Fruit fly (Drosophila melanogaster): ENCODE data around the gene yellow-f.

yellow-f gene

DNA sequence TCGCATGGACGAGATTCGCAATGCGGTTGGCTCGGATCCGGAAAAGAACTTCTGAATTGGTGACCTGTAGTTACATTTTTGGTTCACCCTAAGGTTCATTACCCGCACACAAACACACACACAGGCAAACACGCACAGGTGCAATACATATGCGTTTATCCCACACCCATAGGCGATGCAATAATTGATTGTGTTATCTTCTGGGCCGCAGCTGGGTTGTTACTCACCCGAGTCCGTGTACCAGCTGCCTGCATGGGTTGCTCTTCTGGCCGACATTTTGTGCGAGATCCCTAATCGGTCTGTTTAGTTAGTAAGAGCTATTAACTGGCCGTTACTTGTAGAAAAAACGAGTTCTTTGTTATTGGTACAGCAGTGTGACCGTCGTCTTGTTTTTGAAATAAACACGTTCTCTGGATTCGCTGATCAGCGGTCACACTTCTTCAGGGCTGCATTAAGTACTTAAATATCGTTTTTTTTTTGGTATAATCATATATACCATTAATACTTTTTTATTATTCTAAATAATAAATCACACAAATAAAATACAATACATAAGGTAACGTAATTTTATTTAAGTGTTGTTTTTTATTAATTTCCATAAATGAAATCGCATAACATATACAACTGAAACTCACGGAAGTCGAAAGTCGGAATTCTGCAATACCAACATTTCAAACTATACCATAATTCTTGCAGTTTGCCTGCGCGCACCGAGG is 18.1 kb upstream of the yellow-f start, which contains the start of gene CG8031:
Gene CG8031 (minus strand): TSS at position 406 of the 716 bp plus-strand sequence.
- TF ChIP-seq bab1 (GFP tag; optimal IDR thresholded peaks at IDR 0.05) (peak; percentile 21), CG7101 (tag; optimal IDR thresholded peaks at IDR 0.05) (peak; percentile 53), Mnt (GFP tag; optimal IDR thresholded peaks at IDR 0.05) (peak; percentile 51), kay (GFP tag; ENCODE audit: borderline replicate concordance) (no peak), CG5204 (GFP tag; optimal IDR thresholded peaks at IDR 0.05) (no peak)

DNA sequence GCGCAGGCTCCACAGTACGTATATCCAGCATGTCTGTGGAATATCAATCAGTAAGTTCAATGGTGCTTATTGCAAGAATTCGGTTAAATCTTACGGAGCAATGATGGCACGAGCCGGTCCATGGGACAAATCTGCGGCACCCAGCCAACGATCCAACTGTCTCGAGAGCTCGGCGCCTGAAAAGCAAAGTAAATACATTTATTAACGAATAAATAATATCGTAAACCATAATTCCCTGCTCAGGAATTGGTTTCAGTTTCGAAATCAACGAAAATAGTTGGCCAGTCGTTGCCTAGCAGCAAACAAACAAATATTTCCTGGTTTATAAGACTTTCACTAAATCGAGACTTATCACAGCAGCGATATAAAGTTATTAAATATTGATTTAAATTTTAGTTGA is 16.6 kb upstream of the yellow-f start, which contains the start of gene CG11656:
Gene CG11656 (plus strand): TSS at position 301 of the 400 bp plus-strand sequence.
- TF ChIP-seq bab1 (GFP tag; optimal IDR thresholded peaks at IDR 0.05): no peak
- no peak for TF ChIP-seq Hr96 (GFP tag; optimal IDR thresholded peaks at IDR 0.05)
- TF ChIP-seq Clk (GFP tag; optimal IDR thresholded peaks at IDR 0.05): no peak
- TF ChIP-seq CG14711 (tag; optimal IDR thresholded peaks at IDR 0.05): no peak
- no peak for TF ChIP-seq CG12768 (GFP tag; optimal IDR thresholded peaks at IDR 0.05)
- no peak for TF ChIP-seq CG33017 (tag; optimal IDR thresholded peaks at IDR 0.05)
- no peak for TF ChIP-seq pad (GFP tag; optimal IDR thresholded peaks at IDR 0.05)
- no peak for TF ChIP-seq ovo (GFP tag; optimal IDR thresholded peaks at IDR 0.05)
- no peak for TF ChIP-seq cnc (optimal IDR thresholded peaks at IDR 0.05)
- no peak for TF ChIP-seq kay (GFP tag; ENCODE audit: borderline replicate concordance)
- TF ChIP-seq CG7101 (tag; optimal IDR thresholded peaks at IDR 0.05): no peak
- no peak for TF ChIP-seq Mnt (GFP tag; optimal IDR thresholded peaks at IDR 0.05)
- no peak for TF ChIP-seq CG7045 (GFP tag; optimal IDR thresholded peaks at IDR 0.05)
- TF ChIP-seq CG11617 (GFP tag; optimal IDR thresholded peaks at IDR 0.05): no peak

DNA sequence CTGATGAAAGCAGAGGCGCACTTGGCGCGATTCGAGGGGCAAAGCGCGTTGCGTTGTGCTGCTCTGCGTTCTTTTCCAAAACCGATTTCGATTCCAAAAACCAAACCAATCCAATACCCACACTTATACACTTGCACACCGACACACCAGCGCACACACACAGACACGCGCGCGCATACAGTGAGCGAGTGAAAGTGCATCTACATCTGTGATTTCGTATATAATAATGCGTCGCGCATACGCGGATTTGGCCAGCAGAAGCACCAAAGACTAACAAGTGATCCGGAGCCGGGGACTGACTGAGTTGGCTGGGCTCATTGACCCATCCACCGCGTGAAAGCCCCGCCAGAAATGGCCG is 5.2 kb upstream of the yellow-f start:
- TF ChIP-seq ovo (GFP tag; optimal IDR thresholded peaks at IDR 0.05) (no peak), CG1620 (GFP tag; optimal IDR thresholded peaks at IDR 0.05) (no peak), bab1 (GFP tag; optimal IDR thresholded peaks at IDR 0.05) (no peak), Mnt (GFP tag; optimal IDR thresholded peaks at IDR 0.05) (no peak), cic (GFP tag; optimal IDR thresholded peaks at IDR 0.05) (no peak), CG7045 (GFP tag; optimal IDR thresholded peaks at IDR 0.05) (no peak), CG14711 (tag; optimal IDR thresholded peaks at IDR 0.05) (no peak)

DNA sequence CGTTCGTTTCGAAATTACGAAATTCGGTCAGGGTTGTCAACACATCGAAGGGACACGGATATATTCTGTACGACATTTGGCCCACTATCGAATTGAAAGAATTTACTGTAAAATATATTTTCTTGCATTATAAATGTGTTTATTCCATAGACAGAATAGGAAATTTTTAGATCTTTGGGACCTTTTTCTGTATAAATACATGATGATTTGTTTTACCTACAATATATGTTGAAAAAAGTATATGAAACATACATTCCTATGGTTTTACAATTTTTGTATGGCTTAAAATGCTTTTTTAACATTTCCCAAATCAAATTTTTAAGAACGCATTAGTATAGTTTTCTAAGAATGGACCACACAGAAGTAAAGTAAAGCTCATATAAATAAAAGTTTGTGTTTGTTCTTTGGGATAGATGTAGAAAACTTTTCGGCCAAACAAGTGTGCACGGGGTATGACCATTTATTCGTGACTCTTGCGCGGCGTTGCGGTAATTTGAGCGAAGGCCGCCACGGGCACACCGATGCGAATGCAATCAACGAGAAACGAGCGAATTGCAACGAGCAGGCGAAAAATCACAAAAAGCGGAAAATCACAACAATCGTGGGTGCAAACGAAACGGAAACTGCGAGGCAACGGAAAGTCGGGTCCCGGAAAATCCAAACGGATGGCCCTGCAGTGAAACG is 4.7 kb upstream of the yellow-f start, which contains the start of the genes CG17327, CG44194 and CG7518:
Gene CG17327 (minus strand): TSS at position 177 of the 684 bp plus-strand sequence.
Gene CG44194 (minus strand): TSS at position 177 of the 684 bp plus-strand sequence.
Gene CG7518 (plus strand): TSS at position 540 of the 684 bp plus-strand sequence.
- no peak for TF ChIP-seq cnc (optimal IDR thresholded peaks at IDR 0.05)
- TF ChIP-seq bab1 (GFP tag; optimal IDR thresholded peaks at IDR 0.05): peak; percentile 5
- no peak for TF ChIP-seq CG12768 (GFP tag; optimal IDR thresholded peaks at IDR 0.05)
- no peak for TF ChIP-seq kay (GFP tag; ENCODE audit: borderline replicate concordance)
- peak; percentile 84 for TF ChIP-seq CG14711 (tag; optimal IDR thresholded peaks at IDR 0.05)
- TF ChIP-seq Clk (GFP tag; optimal IDR thresholded peaks at IDR 0.05): no peak
- TF ChIP-seq ovo (GFP tag; optimal IDR thresholded peaks at IDR 0.05): no peak
- TF ChIP-seq Mnt (GFP tag; optimal IDR thresholded peaks at IDR 0.05): peak; percentile 56
- no peak for TF ChIP-seq pad (GFP tag; optimal IDR thresholded peaks at IDR 0.05)
- no peak for TF ChIP-seq CG33017 (tag; optimal IDR thresholded peaks at IDR 0.05)
- peak; percentile 34 for TF ChIP-seq CG11617 (GFP tag; optimal IDR thresholded peaks at IDR 0.05)
- TF ChIP-seq CG1620 (GFP tag; optimal IDR thresholded peaks at IDR 0.05): no peak
- TF ChIP-seq CG5204 (GFP tag; optimal IDR thresholded peaks at IDR 0.05): no peak
- TF ChIP-seq Hr96 (GFP tag; optimal IDR thresholded peaks at IDR 0.05): peak; percentile 52
- TF ChIP-seq CG7045 (GFP tag; optimal IDR thresholded peaks at IDR 0.05): no peak
- TF ChIP-seq tj (GFP tag; optimal IDR thresholded peaks at IDR 0.05): peak; percentile 17
- peak; percentile 27 for TF ChIP-seq toe (GFP tag; optimal IDR thresholded peaks at IDR 0.05)
- TF ChIP-seq cic (GFP tag; optimal IDR thresholded peaks at IDR 0.05): peak; percentile 14
- no peak for TF ChIP-seq Crg-1 (GFP tag; optimal IDR thresholded peaks at IDR 0.05)
- TF ChIP-seq CG7101 (tag; optimal IDR thresholded peaks at IDR 0.05): no peak

dm6 chr3R:12995522-12995921 is 2.5 kb upstream of the yellow-f start, which contains the start of gene CG7488:
TSS of gene CG7488 (plus strand) at chr3R:12995620.
- no peak for TF ChIP-seq CG5204 (GFP tag; optimal IDR thresholded peaks at IDR 0.05)
- no peak for TF ChIP-seq CG14711 (tag; optimal IDR thresholded peaks at IDR 0.05)
- peak; percentile 44 for TF ChIP-seq bab1 (GFP tag; optimal IDR thresholded peaks at IDR 0.05)

- no peak for TF ChIP-seq cnc (optimal IDR thresholded peaks at IDR 0.05)
- TF ChIP-seq CG1620 (GFP tag; optimal IDR thresholded peaks at IDR 0.05): no peak
- no peak for TF ChIP-seq CG14711 (tag; optimal IDR thresholded peaks at IDR 0.05)
- no peak for TF ChIP-seq Crg-1 (GFP tag; optimal IDR thresholded peaks at IDR 0.05)
- no peak for TF ChIP-seq kay (GFP tag; ENCODE audit: borderline replicate concordance)
- no peak for TF ChIP-seq CG11617 (GFP tag; optimal IDR thresholded peaks at IDR 0.05)
- TF ChIP-seq bab1 (GFP tag; optimal IDR thresholded peaks at IDR 0.05): no peak
- no peak for TF ChIP-seq CG7045 (GFP tag; optimal IDR thresholded peaks at IDR 0.05)
- TF ChIP-seq tj (GFP tag; optimal IDR thresholded peaks at IDR 0.05): no peak
- no peak for TF ChIP-seq CG12768 (GFP tag; optimal IDR thresholded peaks at IDR 0.05)
- TF ChIP-seq Mnt (GFP tag; optimal IDR thresholded peaks at IDR 0.05): no peak
- TF ChIP-seq CG33017 (tag; optimal IDR thresholded peaks at IDR 0.05): no peak
- no peak for TF ChIP-seq cic (GFP tag; optimal IDR thresholded peaks at IDR 0.05)
- TF ChIP-seq Clk (GFP tag; optimal IDR thresholded peaks at IDR 0.05): no peak
- no peak for TF ChIP-seq toe (GFP tag; optimal IDR thresholded peaks at IDR 0.05)
- no peak for TF ChIP-seq ovo (GFP tag; optimal IDR thresholded peaks at IDR 0.05)
- no peak for TF ChIP-seq pad (GFP tag; optimal IDR thresholded peaks at IDR 0.05)
- TF ChIP-seq CG7101 (tag; optimal IDR thresholded peaks at IDR 0.05): no peak
These were observed 2.0 kb upstream of the yellow-f start, which contains the start of gene yellow-f2 for dm6 chr3R:12995047-12995446. TSS of gene yellow-f2 (minus strand) at chr3R:12995147.

Measured in whole organism, adult.